Fruit fly (Drosophila melanogaster) whole organism, embryonic: Measurements from ENCODE around the gene Fie.

ENCODE experiments used
- CG10274 ChIP-seq: fragments of 200-800 bp; sonication (Bioruptor generic); optimal IDR thresholded peaks from 3 replicates; lab custom pipeline; 2017; ENCODE audit warnings: missing biosample characterization, mild to moderate bottlenecking, missing genetic modification characterization
- CG12155 ChIP-seq: fragments of 200-800 bp; sonication (Bioruptor generic); optimal IDR thresholded peaks from 3 replicates; lab custom pipeline; 2016; ENCODE audit warnings: missing biosample characterization, missing genetic modification characterization
- CG1529 ChIP-seq: fragments of 200-800 bp; sonication (Bioruptor generic); optimal IDR thresholded peaks from 3 replicates; lab custom pipeline; 2018; ENCODE audit warnings: missing biosample characterization, missing genetic modification characterization
- CG17912 ChIP-seq: fragments of 200-800 bp; sonication (Bioruptor generic); optimal IDR thresholded peaks from 2 replicates; lab custom pipeline; 2018; ENCODE audit warnings: missing biosample characterization, mild to moderate bottlenecking, missing genetic modification characterization
- CG30431 ChIP-seq: fragments of 200-800 bp; sonication (Bioruptor generic); optimal IDR thresholded peaks from 2 replicates; lab custom pipeline; 2017; ENCODE audit warnings: missing biosample characterization, missing genetic modification characterization
- CG3163 ChIP-seq: fragments of 200-800 bp; sonication (Bioruptor generic); optimal IDR thresholded peaks from 3 replicates; lab custom pipeline; 2016; ENCODE audit warnings: missing biosample characterization, missing genetic modification characterization
- CG3281 ChIP-seq: fragments of 200-800 bp; sonication (Bioruptor generic); optimal IDR thresholded peaks from 3 replicates; lab custom pipeline; 2017; ENCODE audit warnings: missing biosample characterization, mild to moderate bottlenecking, missing genetic modification characterization
- CG33557 ChIP-seq: fragments of 200-800 bp; sonication (Bioruptor generic); optimal IDR thresholded peaks from 2 replicates; lab custom pipeline; 2019; ENCODE audit warnings: missing biosample characterization, mild to moderate bottlenecking, missing genetic modification characterization, moderate library complexity
- CG6813 ChIP-seq: fragments of 200-800 bp; sonication (Bioruptor generic); optimal IDR thresholded peaks from 2 replicates; lab custom pipeline; 2017; ENCODE audit warnings: missing biosample characterization, missing genetic modification characterization, mild to moderate bottlenecking, moderate library complexity, missing genetic modification reagents
- CG7839 ChIP-seq: fragments of 200-800 bp; sonication (Bioruptor generic); optimal IDR thresholded peaks from 3 replicates; lab custom pipeline; 2018; ENCODE audit warnings: missing biosample characterization, mild to moderate bottlenecking, missing genetic modification characterization, moderate library complexity
- CG8924 ChIP-seq: fragments of 200-800 bp; optimal IDR thresholded peaks from 3 replicates; lab custom pipeline; 2019; ENCODE audit warnings: missing biosample characterization, mild to moderate bottlenecking, missing genetic modification characterization, moderate library complexity
- CG8944 ChIP-seq: fragments of 200-800 bp; sonication (Bioruptor generic); optimal IDR thresholded peaks from 3 replicates; lab custom pipeline; 2016; ENCODE audit warnings: missing biosample characterization, missing genetic modification characterization
- CHES-1-like ChIP-seq: fragments of 200-800 bp; sonication (Bioruptor generic); optimal IDR thresholded peaks from 2 replicates; lab custom pipeline; 2016; ENCODE audit warnings: missing biosample characterization, missing genetic modification characterization
- CrebB ChIP-seq: fragments of 200-800 bp; sonication (Bioruptor generic); optimal IDR thresholded peaks from 3 replicates; lab custom pipeline; 2018; ENCODE audit warnings: missing biosample characterization, mild to moderate bottlenecking, missing genetic modification characterization
- Deaf1 ChIP-seq: fragments of 200-800 bp; optimal IDR thresholded peaks from 3 replicates; lab custom pipeline; 2019; ENCODE audit warnings: missing biosample characterization, mild to moderate bottlenecking, missing genetic modification characterization, moderate library complexity
- Dp ChIP-seq: fragments of 200-800 bp; sonication (Bioruptor generic); optimal IDR thresholded peaks from 2 replicates; lab custom pipeline; 2018; ENCODE audit warnings: missing biosample characterization, mild to moderate bottlenecking, missing genetic modification characterization, moderate library complexity
- Gsc ChIP-seq: fragments of 200-800 bp; sonication (Bioruptor generic); IDR thresholded peaks from 2 replicates; pipeline ENCODE4 v1.3.6; 2022; ENCODE audit warnings: missing biosample characterization, missing genetic modification characterization
- HLHmδ ChIP-seq: fragments of 200-800 bp; sonication (Bioruptor generic); optimal IDR thresholded peaks from 2 replicates; lab custom pipeline; 2018; ENCODE audit warnings: missing biosample characterization, mild to moderate bottlenecking, missing genetic modification characterization, moderate library complexity
- Lpt ChIP-seq: fragments of >200 bp; optimal IDR thresholded peaks from 2 replicates; lab custom pipeline; 2018; ENCODE audit warnings: missing biosample characterization, missing genetic modification characterization
- NC2α ChIP-seq: fragments of 200-800 bp; sonication (Bioruptor generic); optimal IDR thresholded peaks from 2 replicates; lab custom pipeline; 2016; ENCODE audit warnings: missing biosample characterization, missing genetic modification characterization
- NK7.1 ChIP-seq: fragments of 200-800 bp; sonication (Bioruptor generic); optimal IDR thresholded peaks from 3 replicates; lab custom pipeline; 2016; ENCODE audit warnings: missing biosample characterization, missing genetic modification characterization
- NfI ChIP-seq: fragments of 200-800 bp; sonication (Bioruptor generic); optimal IDR thresholded peaks from 3 replicates; lab custom pipeline; 2018; ENCODE audit warnings: missing biosample characterization, mild to moderate bottlenecking, missing genetic modification characterization, moderate library complexity
- Rfx ChIP-seq: fragments of 200-800 bp; sonication (Bioruptor generic); IDR thresholded peaks from 2 replicates; pipeline ENCODE4 v1.3.6; 2022; ENCODE audit warnings: missing biosample characterization, missing genetic modification characterization
- Side ChIP-seq: fragments of 200-800 bp; sonication (Bioruptor generic); optimal IDR thresholded peaks from 2 replicates; lab custom pipeline; 2016; ENCODE audit warnings: missing biosample characterization, missing genetic modification characterization
- Sox100B ChIP-seq: fragments of 200-800 bp; sonication (Bioruptor generic); optimal IDR thresholded peaks from 3 replicates; lab custom pipeline; 2018; ENCODE audit warnings: missing biosample characterization, mild to moderate bottlenecking, missing genetic modification characterization
- TFAM ChIP-seq: fragments of 200-800 bp; sonication (Bioruptor generic); optimal IDR thresholded peaks from 2 replicates; lab custom pipeline; 2017; ENCODE audit warnings: missing biosample characterization, missing genetic modification characterization, inconsistent platforms
- Trl ChIP-seq, 3 experiments: fragments of >200 bp in 2 of 3; fragments of 200-800 bp in 1 of 3; sonication (Bioruptor generic) in 1 of 3; optimal IDR thresholded peaks; 2 replicates in 1 of 3; 3 replicates in 2 of 3; lab custom pipeline; 2016 to 2017; ENCODE audit warnings: missing biosample characterization in 1 of 3, missing genetic modification characterization in 1 of 3
- Xbp1 ChIP-seq: fragments of 200-800 bp; sonication (Bioruptor generic); optimal IDR thresholded peaks from 3 replicates; lab custom pipeline; 2016; ENCODE audit warnings: missing biosample characterization, mild to moderate bottlenecking, missing genetic modification characterization
- aop ChIP-seq: fragments of 200-800 bp; sonication (Bioruptor generic); IDR thresholded peaks from 2 replicates; pipeline ENCODE4 v1.3.6; 2022; ENCODE audit warnings: missing biosample characterization, missing genetic modification characterization
- bsh ChIP-seq, 2 experiments: fragments of 200-800 bp; sonication (Bioruptor generic); optimal IDR thresholded peaks; 2 replicates each; lab custom pipeline; 2017 to 2018; ENCODE audit warnings: mild to moderate bottlenecking in 2 of 2, missing biosample characterization in 2 of 2, missing genetic modification characterization in 2 of 2, moderate library complexity in 1 of 2
- cato ChIP-seq: fragments of 200-800 bp; sonication (Bioruptor generic); optimal IDR thresholded peaks from 2 replicates; lab custom pipeline; 2016; ENCODE audit warnings: missing biosample characterization, missing genetic modification characterization, borderline replicate concordance
- dan ChIP-seq: fragments of 200-800 bp; sonication (Bioruptor generic); IDR thresholded peaks from 2 replicates; pipeline ENCODE4 v1.3.6; 2022; ENCODE audit warnings: missing biosample characterization, missing genetic modification characterization
- dimm ChIP-seq: fragments of 200-800 bp; sonication (Bioruptor generic); IDR thresholded peaks from 2 replicates; pipeline ENCODE4 v1.3.6; 2022; ENCODE audit warnings: missing biosample characterization, missing genetic modification characterization
- fd3F ChIP-seq: fragments of 200-800 bp; sonication (Bioruptor generic); optimal IDR thresholded peaks from 2 replicates; lab custom pipeline; 2018; ENCODE audit warnings: missing biosample characterization, mild to moderate bottlenecking, missing genetic modification characterization, moderate library complexity
- ftz-f1 ChIP-seq: fragments of 200-800 bp; sonication (Bioruptor generic); optimal IDR thresholded peaks from 2 replicates; lab custom pipeline; 2016; ENCODE audit warnings: missing biosample characterization, missing genetic modification characterization
- fu2 ChIP-seq: fragments of 200-800 bp; sonication (Bioruptor generic); optimal IDR thresholded peaks from 2 replicates; lab custom pipeline; 2016; ENCODE audit warnings: missing biosample characterization, missing genetic modification characterization
- gem ChIP-seq: fragments of 200-800 bp; sonication (Bioruptor generic); optimal IDR thresholded peaks from 2 replicates; lab custom pipeline; 2019; ENCODE audit warnings: missing biosample characterization, mild to moderate bottlenecking, missing genetic modification characterization, moderate library complexity
- gfzf ChIP-seq: fragments of 200-800 bp; sonication (Bioruptor generic); optimal IDR thresholded peaks from 2 replicates; lab custom pipeline; 2016; ENCODE audit warnings: missing biosample characterization, mild to moderate bottlenecking, missing genetic modification characterization, moderate library complexity
- hb ChIP-seq: fragments of 200-800 bp; sonication (Bioruptor generic); IDR thresholded peaks from 3 replicates; pipeline ENCODE4 v1.3.6; 2022; ENCODE audit warnings: missing biosample characterization, missing genetic modification characterization; ENCODE audit not compliant: partially characterized antibody
- her ChIP-seq: fragments of 200-800 bp; sonication (Bioruptor generic); optimal IDR thresholded peaks from 2 replicates; lab custom pipeline; 2016; ENCODE audit warnings: missing biosample characterization, missing genetic modification characterization
- klu ChIP-seq: fragments of 200-800 bp; sonication (Bioruptor generic); IDR thresholded peaks from 2 replicates; pipeline ENCODE4 v1.3.6; 2022; ENCODE audit warnings: missing biosample characterization, missing genetic modification characterization
- lab ChIP-seq: fragments of 200-800 bp; sonication (Bioruptor generic); optimal IDR thresholded peaks from 3 replicates; lab custom pipeline; 2017; ENCODE audit warnings: missing biosample characterization, missing genetic modification characterization, mild to moderate bottlenecking, moderate library complexity, missing genetic modification reagents
- lola ChIP-seq, 3 experiments: fragments of >200 bp in 2 of 3; fragments of 200-800 bp in 1 of 3; sonication (Bioruptor generic) in 1 of 3; optimal IDR thresholded peaks; 2 replicates each; lab custom pipeline; 2017 to 2019; ENCODE audit warnings: missing biosample characterization in 3 of 3, missing genetic modification characterization in 3 of 3, mild to moderate bottlenecking in 1 of 3, moderate library complexity in 1 of 3
- p53 ChIP-seq: fragments of 200-800 bp; sonication (Bioruptor generic); optimal IDR thresholded peaks from 2 replicates; lab custom pipeline; 2016; ENCODE audit warnings: missing biosample characterization, missing genetic modification characterization
- pb ChIP-seq: fragments of 200-800 bp; sonication (Bioruptor generic); optimal IDR thresholded peaks from 3 replicates; lab custom pipeline; 2016; ENCODE audit warnings: missing biosample characterization, missing genetic modification characterization
- peb ChIP-seq: fragments of 200-800 bp; sonication (Bioruptor generic); IDR thresholded peaks from 2 replicates; pipeline ENCODE4 v1.3.6; 2022; ENCODE audit warnings: missing biosample characterization, missing genetic modification characterization
- psq ChIP-seq: fragments of 200-800 bp; sonication (Bioruptor generic); optimal IDR thresholded peaks from 2 replicates; lab custom pipeline; 2017; ENCODE audit warnings: missing biosample characterization, missing genetic modification characterization
- salm ChIP-seq: fragments of 200-800 bp; sonication (Bioruptor generic); optimal IDR thresholded peaks from 2 replicates; lab custom pipeline; 2018; ENCODE audit warnings: missing biosample characterization, mild to moderate bottlenecking, missing genetic modification characterization
- tx ChIP-seq: fragments of 200-800 bp; sonication (Bioruptor generic); optimal IDR thresholded peaks from 2 replicates; lab custom pipeline; 2016; ENCODE audit warnings: missing biosample characterization, missing genetic modification characterization
- zf30C ChIP-seq: fragments of 200-800 bp; sonication (Bioruptor generic); optimal IDR thresholded peaks from 3 replicates; lab custom pipeline; 2018; ENCODE audit warnings: missing biosample characterization, mild to moderate bottlenecking, missing genetic modification characterization

Fie gene

DNA sequence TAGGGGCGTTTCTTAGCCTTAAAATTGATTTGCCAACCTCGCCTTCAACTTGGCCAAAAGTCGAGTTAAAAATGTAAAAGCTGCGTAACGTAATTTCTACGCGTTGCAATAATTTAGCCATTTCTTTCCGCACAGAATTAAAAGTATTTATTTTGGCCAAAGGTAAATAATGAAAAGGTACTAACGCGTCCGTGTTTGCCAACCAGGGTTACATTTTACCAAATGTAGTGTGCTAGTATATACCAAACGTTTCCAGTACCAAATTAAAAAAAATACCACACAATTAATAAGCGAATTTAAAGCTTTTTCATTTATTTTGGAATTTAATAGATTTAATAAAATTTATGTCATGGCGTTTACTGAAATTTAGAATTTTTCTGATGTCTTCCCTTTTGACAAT, 6.6 kb downstream of the Fie start, which contains the start of gene Ccz1 (continued):
- peak; percentile 37 for TF ChIP-seq CG6813 (GFP tag; lab: Kevin White, UChicago)
- TF ChIP-seq NfI (GFP tag; lab: Kevin White, UChicago): peak; percentile 65
- TF ChIP-seq psq: peak; percentile 61
- TF ChIP-seq CG17912 (GFP tag; lab: Kevin White, UChicago): peak; percentile 90
- TF ChIP-seq gem (tag; lab: Kevin White, UChicago): peak; percentile 81
- TF ChIP-seq salm (tag; lab: Kevin White, UChicago): peak; percentile 45
- TF ChIP-seq zf30C (GFP tag; lab: Kevin White, UChicago): no peak
- no peak for TF ChIP-seq Gsc (GFP tag; lab: Robert Waterston, UW)
- TF ChIP-seq CG12155 (GFP tag; lab: Kevin White, UChicago): peak; percentile 48
- no peak for TF ChIP-seq ftz-f1 (GFP tag; lab: Kevin White, UChicago)
- peak; percentile 49 for TF ChIP-seq NC2α
- peak; percentile 61 for TF ChIP-seq Sox100B (GFP tag; lab: Kevin White, UChicago)
- peak; percentile 56 for TF ChIP-seq CG1529 (GFP tag; lab: Kevin White, UChicago)
- TF ChIP-seq Lpt (GFP tag; lab: Kevin White, UChicago): no peak
- TF ChIP-seq tx (GFP tag; lab: Kevin White, UChicago): peak; percentile 76
- no peak for TF ChIP-seq aop (GFP tag; lab: Robert Waterston, UW)
- peak; percentile 9 for TF ChIP-seq TFAM (GFP tag; lab: Kevin White, UChicago)
- TF ChIP-seq HLHmδ (GFP tag; lab: Kevin White, UChicago): no peak
- TF ChIP-seq fd3F (GFP tag; lab: Kevin White, UChicago): peak; percentile 58
- peak; percentile 80 for TF ChIP-seq lab
- peak; percentile 39 for TF ChIP-seq CG8924
- no peak for TF ChIP-seq pb (GFP tag; lab: Kevin White, UChicago)
- TF ChIP-seq Side: peak; percentile 57
- peak; percentile 72 for TF ChIP-seq cato (GFP tag; lab: Kevin White, UChicago)
- TF ChIP-seq CG8944 (GFP tag; lab: Kevin White, UChicago): peak; percentile 83
- TF ChIP-seq p53 (GFP tag; lab: Kevin White, UChicago): peak; percentile 42
- TF ChIP-seq CrebB: peak; percentile 37
- no peak for TF ChIP-seq dimm (GFP tag; lab: Robert Waterston, UW)
- peak; percentile 51 for TF ChIP-seq CG7839
- TF ChIP-seq bsh (GFP tag; optimal IDR thresholded peaks at IDR 0.05; lab: Kevin White, UChicago): peak in 1 of 2 experiments; percentile 72
- peak in 1 of 3 experiments; percentile 50 for TF ChIP-seq lola (GFP tag; optimal IDR thresholded peaks at IDR 0.05; lab: Kevin White, UChicago)
- TF ChIP-seq gfzf: peak; percentile 87
- no peak for TF ChIP-seq CG10274 (GFP tag; lab: Kevin White, UChicago)
- peak; percentile 57 for TF ChIP-seq CG3163 (GFP tag; lab: Kevin White, UChicago)
- no peak for TF ChIP-seq klu
- TF ChIP-seq CG30431 (GFP tag; lab: Kevin White, UChicago): peak; percentile 35
- peak; percentile 54 for TF ChIP-seq fu2 (GFP tag; lab: Kevin White, UChicago)
- TF ChIP-seq Dp (GFP tag; lab: Kevin White, UChicago): peak; percentile 41
- TF ChIP-seq Rfx (GFP tag; lab: Robert Waterston, UW): no peak
- TF ChIP-seq CG3281: peak; percentile 79
- no peak for TF ChIP-seq hb (GFP tag; lab: Robert Waterston, UW)
- no peak for TF ChIP-seq dan (GFP tag; lab: Robert Waterston, UW)
- TF ChIP-seq Deaf1 (tag; lab: Kevin White, UChicago): no peak
- no peak for TF ChIP-seq peb (GFP tag; lab: Robert Waterston, UW)
- no peak for TF ChIP-seq Trl (optimal IDR thresholded peaks at IDR 0.05; lab: Kevin White, UChicago)
- peak; percentile 83 for TF ChIP-seq Trl (GFP tag; optimal IDR thresholded peaks at IDR 0.05; lab: Kevin White, UChicago)
- TF ChIP-seq CG33557 (GFP tag; lab: Kevin White, UChicago): peak; percentile 63
- peak; percentile 44 for TF ChIP-seq NK7.1 (GFP tag; lab: Kevin White, UChicago)
- TF ChIP-seq her: peak; percentile 66
- peak; percentile 51 for TF ChIP-seq Xbp1 (GFP tag; lab: Kevin White, UChicago)
- peak; percentile 79 for TF ChIP-seq CHES-1-like (GFP tag; lab: Kevin White, UChicago)
